Fruit fly (Drosophila melanogaster) whole organism, prepupa: ENCODE measurements around the gene Acp29AB.

Source experiments
- Blimp-1 ChIP-seq: fragments of 200-800 bp; sonication (Bioruptor generic); optimal IDR thresholded peaks from 3 replicates; lab custom pipeline; 2017; ENCODE audit warnings: missing biosample characterization, missing genetic modification characterization, mild to moderate bottlenecking, moderate library complexity, missing genetic modification reagents
- CG10631 ChIP-seq: fragments of 200-800 bp; sonication (Bioruptor generic); optimal IDR thresholded peaks from 2 replicates; lab custom pipeline; 2016; ENCODE audit warnings: missing biosample characterization, missing genetic modification characterization
- CG34406 ChIP-seq: fragments of 200-800 bp; sonication (Bioruptor generic); optimal IDR thresholded peaks from 3 replicates; lab custom pipeline; 2016; ENCODE audit warnings: missing biosample characterization, missing genetic modification characterization
- CG3919 ChIP-seq: fragments of 200-800 bp; sonication (Bioruptor generic); optimal IDR thresholded peaks from 3 replicates; lab custom pipeline; 2016; ENCODE audit warnings: missing biosample characterization, missing genetic modification characterization
- CG6163 ChIP-seq: fragments of 200-800 bp; sonication (Bioruptor generic); IDR thresholded peaks from 3 replicates; pipeline ENCODE4 v1.3.6; 2022; ENCODE audit warnings: missing biosample characterization, missing genetic modification characterization
- CG8319 ChIP-seq: fragments of 200-800 bp; sonication (Bioruptor generic); optimal IDR thresholded peaks from 3 replicates; lab custom pipeline; 2016; ENCODE audit warnings: missing biosample characterization, missing genetic modification characterization
- Hr38 ChIP-seq: sonication (Bioruptor generic); optimal IDR thresholded peaks from 2 replicates; lab custom pipeline; 2016; ENCODE audit warnings: missing biosample characterization, missing genetic modification characterization

DNA sequence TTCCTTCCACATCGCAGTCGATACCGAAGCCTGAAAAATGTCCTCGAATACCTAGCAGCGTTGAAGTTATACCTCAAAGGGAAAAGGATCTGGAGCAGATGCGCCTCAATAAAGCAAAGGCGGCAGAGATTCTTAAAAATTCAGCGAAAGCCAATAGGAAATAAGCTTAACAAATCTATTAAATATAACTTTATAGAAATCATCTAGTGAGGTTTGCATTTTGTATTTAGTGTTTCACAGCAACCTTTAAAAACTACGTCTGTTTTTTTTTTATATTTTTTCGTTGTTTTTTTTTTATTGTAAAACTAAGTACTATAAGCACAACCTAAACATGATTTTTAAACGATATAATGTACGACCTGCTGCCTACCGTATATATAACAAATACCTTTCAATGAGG lies 49.1 kb upstream of the Acp29AB start, which contains the start of gene CG31897:
- TF ChIP-seq CG10631 (GFP tag; lab: Kevin White, UChicago) (no peak), CG8319 (no peak), Hr38 (GFP tag; lab: Kevin White, UChicago) (no peak), CG34406 (GFP tag; lab: Kevin White, UChicago) (no peak), CG6163 (GFP tag; lab: Robert Waterston, UW) (no peak), CG3919 (no peak), Blimp-1 (GFP tag; lab: Kevin White, UChicago) (no peak)
